Worm (Caenorhabditis elegans): ENCODE results near the gene M01F1.8.
"Not testable (repeated sequence)": the region's sequence is repeated elsewhere in the genome, so short reads cannot be mapped to it uniquely, and the experiment has no call there.

The M01F1.8 gene

ce11 chrIII:3454045-3454444 is 48.3 kb downstream of the M01F1.8 start, which contains the start of gene C34C12.1:
Gene C34C12.1 (plus strand): TSS chrIII:3454345.
- not testable (repeated sequence) for TF ChIP-seq ceh-16 (tag; optimal IDR thresholded peaks at IDR 0.05); nhr-129 (tag; optimal IDR thresholded peaks at IDR 0.05); sma-9 (GFP tag; optimal IDR thresholded peaks at IDR 0.05); sma-9 (tag; optimal IDR thresholded peaks at IDR 0.05)

- not testable (repeated sequence) for TF ChIP-seq sma-9 (GFP tag; optimal IDR thresholded peaks at IDR 0.05); sma-9 (tag; optimal IDR thresholded peaks at IDR 0.05); dmd-4 (tag; optimal IDR thresholded peaks at IDR 0.05); nhr-11 (tag; optimal IDR thresholded peaks at IDR 0.05)
These were observed 48.9 kb downstream of the M01F1.8 start, which contains the start of gene C34C12.2 for ce11 chrIII:3453486-3453885. Gene C34C12.2 (plus strand): TSS chrIII:3453786.

ce11 chrIII:3452563-3453210 is 49.7 kb downstream of the M01F1.8 start, which contains the start of the genes K01A11.3 and C34C12.12:
Gene K01A11.3 (minus strand): TSS chrIII:3452613.
Gene C34C12.12 (plus strand): TSS chrIII:3453194.
- TF ChIP-seq elt-3 (tag; optimal IDR thresholded peaks at IDR 0.05) (no peak), nhr-77 (tag; optimal IDR thresholded peaks at IDR 0.05) (no peak), Y55F3AM.14 (GFP tag; optimal IDR thresholded peaks at IDR 0.05) (no peak), elt-1 (tag; optimal IDR thresholded peaks at IDR 0.05) (no peak), gmeb-1 (tag; optimal IDR thresholded peaks at IDR 0.05) (no peak), lin-13 (GFP tag; optimal IDR thresholded peaks at IDR 0.05) (no peak), R02D3.7 (tag; optimal IDR thresholded peaks at IDR 0.05) (no peak), snpc-4 (tag; optimal IDR thresholded peaks at IDR 0.05) (no peak), nhr-12 (tag; optimal IDR thresholded peaks at IDR 0.05) (no peak), crh-2 (tag; optimal IDR thresholded peaks at IDR 0.05) (no peak), nhr-237 (tag; optimal IDR thresholded peaks at IDR 0.05) (no peak), unc-62 (GFP tag; optimal IDR thresholded peaks at IDR 0.05) (no peak), lsy-2 (tag; optimal IDR thresholded peaks at IDR 0.05) (no peak), sma-9 (GFP tag; optimal IDR thresholded peaks at IDR 0.05) (no peak), sma-9 (tag; optimal IDR thresholded peaks at IDR 0.05) (no peak), ztf-4 (tag; optimal IDR thresholded peaks at IDR 0.05) (no peak), unc-39 (tag; optimal IDR thresholded peaks at IDR 0.05) (no peak), ztf-11 (tag; optimal IDR thresholded peaks at IDR 0.05) (no peak), ceh-16 (tag; optimal IDR thresholded peaks at IDR 0.05) (no peak)

Data from whole organism, L2 larva.